Worm (Caenorhabditis elegans) whole organism, young adult: ENCODE data around the gene K05F1.9.

Experiments
- F23B12.7 ChIP-seq: sonication (generic microtip); optimal IDR thresholded peaks from 2 replicates; lab custom pipeline; 2017; ENCODE audit warnings: missing genetic modification characterization, mild to moderate bottlenecking, missing compliant biosample characterization, antibody characterized with exemption, moderate library complexity; ENCODE audit not compliant: insufficient read depth
- cebp-1 ChIP-seq, 2 experiments: fragments of 200-800 bp in 1 of 2; sonication (Bioruptor generic) in 1 of 2; sonication (generic microtip) in 1 of 2; IDR thresholded peaks in 1 of 2; optimal IDR thresholded peaks in 1 of 2; 2 replicates each; pipeline versions ENCODE4 v1.3.6 to Lab custom; 2017 to 2022; ENCODE audit warnings: missing compliant biosample characterization in 2 of 2, missing genetic modification characterization in 2 of 2, mild to moderate bottlenecking in 1 of 2, missing genetic modification reagents in 1 of 2, moderate library complexity in 1 of 2
- him-1 ChIP-seq: sonication (generic microtip); optimal IDR thresholded peaks from 2 replicates; lab custom pipeline; 2016; ENCODE audit warnings: missing genotype, missing genetic modification reagents, missing genetic modification characterization, missing compliant biosample characterization
- let-526 ChIP-seq: fragments of 200-800 bp; sonication (Bioruptor generic); IDR thresholded peaks from 2 replicates; pipeline ENCODE4 v1.3.6; 2022; ENCODE audit warnings: missing genetic modification reagents, missing genetic modification characterization, missing compliant biosample characterization
- pha-4 ChIP-seq: fragments of 150-350 bp; sonication (generic microtip); optimal IDR thresholded peaks from 2 replicates; lab custom pipeline; 2014; ENCODE audit warnings: missing biosample characterization, missing genetic modification reagents, missing genetic modification characterization
- sea-2 ChIP-seq: fragments of 200-800 bp; sonication (Bioruptor generic); IDR thresholded peaks from 2 replicates; pipeline ENCODE4 v1.3.6; 2022; ENCODE audit warnings: missing genetic modification characterization, missing compliant biosample characterization
- unc-62 ChIP-seq: fragments of 150-350 bp; optimal IDR thresholded peaks from 2 replicates; lab custom pipeline; 2014; ENCODE audit warnings: missing biosample characterization, missing genetic modification reagents, missing genetic modification characterization

DNA sequence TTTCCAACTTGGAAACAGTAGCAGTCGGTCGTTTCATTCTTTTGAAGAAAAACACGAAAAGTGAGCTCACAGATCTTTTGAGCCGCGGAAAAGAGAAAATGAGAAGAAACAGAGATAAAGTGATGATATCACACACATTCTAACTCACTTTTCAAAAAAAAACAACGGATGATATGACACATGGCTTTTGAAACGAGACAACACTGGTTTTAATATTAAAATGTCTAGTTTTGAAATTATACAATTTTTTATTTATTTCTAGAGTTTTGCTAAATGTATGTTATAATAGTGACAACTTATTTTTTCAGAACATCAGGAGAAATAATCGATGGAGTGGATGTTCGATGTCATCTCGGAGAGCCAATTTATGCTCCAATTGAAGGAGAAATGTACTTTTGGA is 8.5 kb downstream of the K05F1.9 start, which contains the start of gene K05F1.14:
- no peak for TF ChIP-seq unc-62 (GFP tag; lab: Kevin White, UChicago)
- TF ChIP-seq him-1 (tag; lab: Kevin White, UChicago) = no peak
- TF ChIP-seq pha-4 (tag; lab: Kevin White, UChicago) = no peak
- no peak for TF ChIP-seq F23B12.7 (tag; lab: Kevin White, UChicago)
- no peak for TF ChIP-seq cebp-1 (GFP tag; IDR thresholded peaks at IDR 0.05; lab: Robert Waterston, UW)
- no peak for TF ChIP-seq cebp-1 (tag; optimal IDR thresholded peaks at IDR 0.05; lab: Kevin White, UChicago)
- TF ChIP-seq sea-2 (GFP tag; lab: Robert Waterston, UW) = no peak
- TF ChIP-seq let-526 (GFP tag; lab: Robert Waterston, UW) = no peak
